ENCODE assay signal across 1 fruit fly cellular context in genomic region chrX:22491028-22491769, dm6.
TF ChIP-seq lines count a peak whose summit lies in the region.

No protein-coding gene starts in this region.

TF ChIP-seq in whole organism, embryonic, 481 proteins besides CTCF, POLR2A, EP300 and RAD21 (continued from another document and continues in another):
- TF ChIP-seq CG18262 (tag; optimal IDR thresholded peaks at IDR 0.05; lab: Kevin White, UChicago) (peak; percentile 73), zen2 (GFP tag; IDR thresholded peaks at IDR 0.05; lab: Robert Waterston, UW; ENCODE audit: partially characterized antibody) (no peak), CG13424 (tag; optimal IDR thresholded peaks at IDR 0.05; lab: Kevin White, UChicago) (peak; percentile 64), fu2 (GFP tag; optimal IDR thresholded peaks at IDR 0.05; lab: Kevin White, UChicago) (no peak), CG7839 (tag; optimal IDR thresholded peaks at IDR 0.05; lab: Kevin White, UChicago) (peak; percentile 74), CG4617 (GFP tag; optimal IDR thresholded peaks at IDR 0.05; lab: Kevin White, UChicago; ENCODE audit: borderline replicate concordance) (no peak), Awh (GFP tag; IDR thresholded peaks at IDR 0.05; lab: Robert Waterston, UW) (no peak), Sry-δ (GFP tag; optimal IDR thresholded peaks at IDR 0.05; lab: Kevin White, UChicago) (no peak), Kr (GFP tag; optimal IDR thresholded peaks at IDR 0.05; lab: Kevin White, UChicago) (no peak), ranshi (GFP tag; IDR thresholded peaks at IDR 0.05; lab: Robert Waterston, UW) (no peak; the same call in 1 of the 2 replicates), hkb (optimal IDR thresholded peaks at IDR 0.05; lab: Kevin White, UChicago) (no peak), hkb (GFP tag; IDR thresholded peaks at IDR 0.05; lab: Robert Waterston, UW) (no peak), Gug (GFP tag; IDR thresholded peaks at IDR 0.05; lab: Robert Waterston, UW) (no peak; the same call in 3 of the 4 replicates), CHES-1-like (GFP tag; optimal IDR thresholded peaks at IDR 0.05; lab: Kevin White, UChicago) (no peak), CG18011 (GFP tag; optimal IDR thresholded peaks at IDR 0.05; lab: Kevin White, UChicago) (no peak), CG17912 (GFP tag; optimal IDR thresholded peaks at IDR 0.05; lab: Kevin White, UChicago) (no peak), pzg (GFP tag; optimal IDR thresholded peaks at IDR 0.05; lab: Kevin White, UChicago) (no peak), CG17568 (GFP tag; optimal IDR thresholded peaks at IDR 0.05; lab: Kevin White, UChicago) (no peak), CG12299 (tag; optimal IDR thresholded peaks at IDR 0.05; lab: Kevin White, UChicago) (no peak), Atf6 (GFP tag; IDR thresholded peaks at IDR 0.05; lab: Robert Waterston, UW) (no peak), CG8359 (GFP tag; optimal IDR thresholded peaks at IDR 0.05; lab: Kevin White, UChicago; ENCODE audit: borderline replicate concordance) (peak; percentile 51), maf-S (GFP tag; optimal IDR thresholded peaks at IDR 0.05; lab: Kevin White, UChicago) (no peak), croc (GFP tag; conservative IDR thresholded peaks at IDR 0.05; lab: Robert Waterston, UW) (no peak), pfk (GFP tag; optimal IDR thresholded peaks at IDR 0.05; lab: Kevin White, UChicago) (no peak), pum (GFP tag; optimal IDR thresholded peaks at IDR 0.05; lab: Kevin White, UChicago) (no peak), Mad (GFP tag; optimal IDR thresholded peaks at IDR 0.05; lab: Kevin White, UChicago) (no peak), bbx (GFP tag; IDR thresholded peaks at IDR 0.05; lab: Robert Waterston, UW; ENCODE audit: partially characterized antibody) (0 out of 2 replicates have a peak, but pooled peaks have one; percentile 21), tgo (GFP tag; IDR thresholded peaks at IDR 0.05; lab: Robert Waterston, UW) (peak; percentile 50), cg (GFP tag; optimal IDR thresholded peaks at IDR 0.05; lab: Kevin White, UChicago) (no peak), mam (GFP tag; optimal IDR thresholded peaks at IDR 0.05; lab: Kevin White, UChicago) (no peak), jumu (GFP tag; optimal IDR thresholded peaks at IDR 0.05; lab: Kevin White, UChicago) (no peak), slp2 (GFP tag; optimal IDR thresholded peaks at IDR 0.05; lab: Kevin White, UChicago) (no peak), sc (optimal IDR thresholded peaks at IDR 0.05; lab: Kevin White, UChicago) (no peak), sc (GFP tag; optimal IDR thresholded peaks at IDR 0.05; lab: Kevin White, UChicago) (peak; percentile 47), knrl (GFP tag; IDR thresholded peaks at IDR 0.05; lab: Robert Waterston, UW; ENCODE audit: partially characterized antibody) (no peak), Opbp (GFP tag; IDR thresholded peaks at IDR 0.05; lab: Robert Waterston, UW; ENCODE audit: partially characterized antibody) (0 out of 3 replicates have a peak, but pooled peaks have one; percentile 25), chn (GFP tag; optimal IDR thresholded peaks at IDR 0.05; lab: Kevin White, UChicago) (no peak), CG14965 (GFP tag; optimal IDR thresholded peaks at IDR 0.05; lab: Kevin White, UChicago; ENCODE audit: borderline replicate concordance) (no peak), slbo (GFP tag; IDR thresholded peaks at IDR 0.05; lab: Robert Waterston, UW) (peak; percentile 51), odd (GFP tag; optimal IDR thresholded peaks at IDR 0.05; lab: Kevin White, UChicago) (peak; percentile 38), lmd (GFP tag; IDR thresholded peaks at IDR 0.05; lab: Robert Waterston, UW) (peak; percentile 50; the same call in 1 of the 2 replicates), BtbVII (GFP tag; optimal IDR thresholded peaks at IDR 0.05; lab: Kevin White, UChicago) (peak; percentile 62), E2f1 (GFP tag; IDR thresholded peaks at IDR 0.05; lab: Robert Waterston, UW) (no peak), sim (GFP tag; IDR thresholded peaks at IDR 0.05; lab: Robert Waterston, UW) (no peak), br (optimal IDR thresholded peaks at IDR 0.05; lab: Kevin White, UChicago) (no peak), hbn (GFP tag; IDR thresholded peaks at IDR 0.05; lab: Robert Waterston, UW; ENCODE audit: partially characterized antibody) (no peak), sug (tag; optimal IDR thresholded peaks at IDR 0.05; lab: Kevin White, UChicago) (peak; percentile 78), cwo (GFP tag; optimal IDR thresholded peaks at IDR 0.05; lab: Kevin White, UChicago) (peak; percentile 41), Ets65A (GFP tag; lab: Kevin White, UChicago) (peak; percentile 75), NK7.1 (GFP tag; optimal IDR thresholded peaks at IDR 0.05; lab: Kevin White, UChicago) (no peak), Lhr (GFP tag; optimal IDR thresholded peaks at IDR 0.05; lab: Kevin White, UChicago) (no peak), CG9215 (GFP tag; IDR thresholded peaks at IDR 0.05; lab: Robert Waterston, UW) (peak; percentile 51), Ada2b (GFP tag; IDR thresholded peaks at IDR 0.05; lab: Robert Waterston, UW) (peak; percentile 31; the same call in 1 of the 2 replicates), CG7786 (GFP tag; optimal IDR thresholded peaks at IDR 0.05; lab: Kevin White, UChicago) (peak; percentile 54), tio (GFP tag; optimal IDR thresholded peaks at IDR 0.05; lab: Kevin White, UChicago) (peak; percentile 82), ro (GFP tag; IDR thresholded peaks at IDR 0.05; lab: Robert Waterston, UW) (no peak), CG10321 (GFP tag; IDR thresholded peaks at IDR 0.05; lab: Robert Waterston, UW) (no peak), sna (GFP tag; IDR thresholded peaks at IDR 0.05; lab: Robert Waterston, UW; ENCODE audit: partially characterized antibody) (no peak), NFAT (GFP tag; IDR thresholded peaks at IDR 0.05; lab: Robert Waterston, UW) (no peak), yki (optimal IDR thresholded peaks at IDR 0.05; lab: Kevin White, UChicago) (no peak), sima (GFP tag; optimal IDR thresholded peaks at IDR 0.05; lab: Kevin White, UChicago) (no peak), CG2120 (GFP tag; optimal IDR thresholded peaks at IDR 0.05; lab: Kevin White, UChicago) (peak; percentile 47), Antp (GFP tag; optimal IDR thresholded peaks at IDR 0.05; lab: Kevin White, UChicago) (peak; percentile 22), CG16813 (GFP tag; IDR thresholded peaks at IDR 0.05; lab: Robert Waterston, UW; ENCODE audit: partially characterized antibody) (no peak), prd (optimal IDR thresholded peaks at IDR 0.05; lab: Kevin White, UChicago) (no peak), prd (GFP tag; IDR thresholded peaks at IDR 0.05; lab: Robert Waterston, UW) (no peak; the same call in 2 of the 3 replicates), CG13123 (GFP tag; optimal IDR thresholded peaks at IDR 0.05; lab: Kevin White, UChicago) (peak; percentile 6), CG11093 (GFP tag; IDR thresholded peaks at IDR 0.05; lab: Robert Waterston, UW) (no peak), CG31224 (GFP tag; IDR thresholded peaks at IDR 0.05; lab: Robert Waterston, UW) (peak; percentile 48), nerfin-2 (GFP tag; IDR thresholded peaks at IDR 0.05; lab: Robert Waterston, UW; ENCODE audit: partially characterized antibody) (no peak), stwl (tag; optimal IDR thresholded peaks at IDR 0.05; lab: Kevin White, UChicago) (no peak), B-H2 (GFP tag; optimal IDR thresholded peaks at IDR 0.05; lab: Kevin White, UChicago) (no peak), Scr (GFP tag; IDR thresholded peaks at IDR 0.05; lab: Robert Waterston, UW; ENCODE audit: partially characterized antibody) (no peak), Camta (GFP tag; optimal IDR thresholded peaks at IDR 0.05; lab: Kevin White, UChicago) (no peak), Neu2 (GFP tag; optimal IDR thresholded peaks at IDR 0.05; lab: Kevin White, UChicago; ENCODE audit: borderline replicate concordance) (no peak), ewg (GFP tag; optimal IDR thresholded peaks at IDR 0.05; lab: Kevin White, UChicago) (peak; percentile 16), CG34376 (GFP tag; optimal IDR thresholded peaks at IDR 0.05; lab: Kevin White, UChicago) (peak; percentile 15), chinmo (GFP tag; IDR thresholded peaks at IDR 0.05; lab: Robert Waterston, UW; ENCODE audit: partially characterized antibody) (0 out of 4 replicates have a peak, but pooled peaks have one; percentile 58), CG3407 (GFP tag; optimal IDR thresholded peaks at IDR 0.05; lab: Kevin White, UChicago) (peak; percentile 20), insv (GFP tag; optimal IDR thresholded peaks at IDR 0.05; lab: Kevin White, UChicago) (no peak), Mrtf (GFP tag; IDR thresholded peaks at IDR 0.05; lab: Robert Waterston, UW) (0 out of 3 replicates have a peak, but pooled peaks have one; percentile 29), Xbp1 (GFP tag; optimal IDR thresholded peaks at IDR 0.05; lab: Kevin White, UChicago) (peak; percentile 55), CG18619 (GFP tag; optimal IDR thresholded peaks at IDR 0.05; lab: Kevin White, UChicago) (peak; percentile 83), Lpt (GFP tag; optimal IDR thresholded peaks at IDR 0.05; lab: Kevin White, UChicago) (no peak), CG14050 (GFP tag; IDR thresholded peaks at IDR 0.05; lab: Robert Waterston, UW) (no peak), Med (GFP tag; lab: Kevin White, UChicago) (peak; percentile 84), dmrt11E (tag; optimal IDR thresholded peaks at IDR 0.05; lab: Kevin White, UChicago) (peak; percentile 53), Bgb (GFP tag; IDR thresholded peaks at IDR 0.05; lab: Robert Waterston, UW; ENCODE audit: partially characterized antibody) (peak; percentile 23; the same call in 1 of the 2 replicates), CG2889 (GFP tag; IDR thresholded peaks at IDR 0.05; lab: Robert Waterston, UW) (no peak), Optix (GFP tag; IDR thresholded peaks at IDR 0.05; lab: Robert Waterston, UW) (no peak), Hey (tag; optimal IDR thresholded peaks at IDR 0.05; lab: Kevin White, UChicago) (no peak), seq (GFP tag; IDR thresholded peaks at IDR 0.05; lab: Robert Waterston, UW) (no peak), CG15073 (GFP tag; optimal IDR thresholded peaks at IDR 0.05; lab: Kevin White, UChicago) (no peak), en (GFP tag; optimal IDR thresholded peaks at IDR 0.05; lab: Kevin White, UChicago) (no peak), lola (GFP tag; optimal IDR thresholded peaks at IDR 0.05; lab: Kevin White, UChicago) (peak in 1 of 3 experiments; percentile 68), CG7745 (tag; optimal IDR thresholded peaks at IDR 0.05; lab: Kevin White, UChicago) (no peak), luna (GFP tag; optimal IDR thresholded peaks at IDR 0.05; lab: Kevin White, UChicago) (no peak), CG8089 (GFP tag; optimal IDR thresholded peaks at IDR 0.05; lab: Kevin White, UChicago) (no peak), Fer2 (tag; optimal IDR thresholded peaks at IDR 0.05; lab: Kevin White, UChicago) (no peak), Bdp1 (GFP tag; optimal IDR thresholded peaks at IDR 0.05; lab: Kevin White, UChicago) (no peak), Poxn (GFP tag; IDR thresholded peaks at IDR 0.05; lab: Robert Waterston, UW) (no peak), CG12769 (tag; optimal IDR thresholded peaks at IDR 0.05; lab: Kevin White, UChicago) (peak; percentile 87), CG6791 (GFP tag; IDR thresholded peaks at IDR 0.05; lab: Robert Waterston, UW; ENCODE audit: partially characterized antibody) (no peak), CG4854 (GFP tag; optimal IDR thresholded peaks at IDR 0.05; lab: Kevin White, UChicago) (no peak), Sox102F (GFP tag; optimal IDR thresholded peaks at IDR 0.05; lab: Kevin White, UChicago) (peak; percentile 67), Dref (GFP tag; IDR thresholded peaks at IDR 0.05; lab: Robert Waterston, UW) (no peak), Hand (GFP tag; optimal IDR thresholded peaks at IDR 0.05; lab: Kevin White, UChicago) (peak; percentile 20), CG14667 (GFP tag; IDR thresholded peaks at IDR 0.05; lab: Robert Waterston, UW) (no peak), otp (GFP tag; IDR thresholded peaks at IDR 0.05; lab: Robert Waterston, UW) (peak; percentile 38; the same call in 1 of the 3 replicates), Hmr (GFP tag; optimal IDR thresholded peaks at IDR 0.05; lab: Kevin White, UChicago) (peak; percentile 63), gem (tag; optimal IDR thresholded peaks at IDR 0.05; lab: Kevin White, UChicago) (peak; percentile 84), CG32532 (GFP tag; IDR thresholded peaks at IDR 0.05; lab: Robert Waterston, UW) (peak; percentile 64), CG1792 (GFP tag; optimal IDR thresholded peaks at IDR 0.05; lab: Kevin White, UChicago) (no peak), so (GFP tag; IDR thresholded peaks at IDR 0.05; lab: Robert Waterston, UW) (peak; percentile 15; the same call in 1 of the 3 replicates), CG15269 (tag; optimal IDR thresholded peaks at IDR 0.05; lab: Kevin White, UChicago) (peak; percentile 70), CG3847 (GFP tag; IDR thresholded peaks at IDR 0.05; lab: Robert Waterston, UW) (peak; percentile 45; the same call in 1 of the 2 replicates), fru (optimal IDR thresholded peaks at IDR 0.05; lab: Kevin White, UChicago) (no peak), CG42726 (GFP tag; IDR thresholded peaks at IDR 0.05; lab: Robert Waterston, UW; ENCODE audit: partially characterized antibody) (no peak), Stat92E (GFP tag; optimal IDR thresholded peaks at IDR 0.05; lab: Kevin White, UChicago) (no peak), ind (GFP tag; optimal IDR thresholded peaks at IDR 0.05; lab: Kevin White, UChicago) (peak; percentile 59), CG7928 (GFP tag; optimal IDR thresholded peaks at IDR 0.05; lab: Kevin White, UChicago) (no peak), CG15011 (GFP tag; optimal IDR thresholded peaks at IDR 0.05; lab: Kevin White, UChicago) (peak; percentile 21), run (tag; optimal IDR thresholded peaks at IDR 0.05; lab: Kevin White, UChicago) (no peak), jigr1 (GFP tag; IDR thresholded peaks at IDR 0.05; lab: Robert Waterston, UW) (no peak), CG16815 (GFP tag; optimal IDR thresholded peaks at IDR 0.05; lab: Kevin White, UChicago) (peak; percentile 41), CG2678 (tag; optimal IDR thresholded peaks at IDR 0.05; lab: Kevin White, UChicago) (peak; percentile 86), disco-r (GFP tag; optimal IDR thresholded peaks at IDR 0.05; lab: Kevin White, UChicago) (no peak), dmrt99B (tag; optimal IDR thresholded peaks at IDR 0.05; lab: Kevin White, UChicago) (peak; percentile 66), CG7987 (GFP tag; optimal IDR thresholded peaks at IDR 0.05; lab: Kevin White, UChicago) (no peak), ATbp (GFP tag; optimal IDR thresholded peaks at IDR 0.05; lab: Kevin White, UChicago) (no peak), CG11398 (GFP tag; optimal IDR thresholded peaks at IDR 0.05; lab: Kevin White, UChicago) (no peak), CG2116 (GFP tag; optimal IDR thresholded peaks at IDR 0.05; lab: Kevin White, UChicago) (peak; percentile 30)
